Fruit fly (Drosophila melanogaster): ENCODE data around the gene dbe.

- TF ChIP-seq pdm3 (GFP tag; optimal IDR thresholded peaks at IDR 0.05): no peak
- no peak for TF ChIP-seq CG31627 (GFP tag; optimal IDR thresholded peaks at IDR 0.05)
Observed at dm6 chr2L:884970-885369, 15.3 kb upstream of the dbe start, which contains the start of gene CG15824.
